Worm (Caenorhabditis elegans) whole organism, mixed stage, embryonic: ENCODE measurements around the gene rsp-7.

Experiments
- M03D4.4 ChIP-seq: sonication (generic microtip); optimal IDR thresholded peaks from 2 replicates; lab custom pipeline; 2017; ENCODE audit warnings: mild to moderate bottlenecking, missing genetic modification characterization, missing compliant biosample characterization
- blmp-1 ChIP-seq: fragments of 150-350 bp; optimal IDR thresholded peaks from 2 replicates; lab custom pipeline; 2014; ENCODE audit warnings: missing biosample characterization, missing genetic modification characterization
- ceh-39 ChIP-seq: fragments of 150-350 bp; optimal IDR thresholded peaks from 2 replicates; lab custom pipeline; 2014; ENCODE audit warnings: missing biosample characterization, missing genetic modification characterization
- ceh-43 ChIP-seq: fragments of 200-800 bp; sonication (Bioruptor generic); optimal IDR thresholded peaks from 2 replicates; lab custom pipeline; 2018; ENCODE audit warnings: mild to moderate bottlenecking, missing genetic modification characterization, moderate library complexity, missing compliant biosample characterization
- ces-1 ChIP-seq: fragments of 150-350 bp; optimal IDR thresholded peaks from 2 replicates; lab custom pipeline; 2014; ENCODE audit warnings: missing biosample characterization, missing genetic modification reagents, missing genetic modification characterization
- cnd-1 ChIP-seq: fragments of 200-800 bp; sonication (Bioruptor generic); optimal IDR thresholded peaks from 2 replicates; lab custom pipeline; 2018; ENCODE audit warnings: mild to moderate bottlenecking, missing genetic modification characterization, missing compliant biosample characterization
- drap-1 ChIP-seq: fragments of 200-800 bp; sonication (Bioruptor generic); optimal IDR thresholded peaks from 3 replicates; lab custom pipeline; 2018; ENCODE audit warnings: mild to moderate bottlenecking, missing genetic modification characterization, missing compliant biosample characterization
- elt-1 ChIP-seq: sonication (generic microtip); optimal IDR thresholded peaks from 2 replicates; lab custom pipeline; 2017; ENCODE audit warnings: missing genetic modification characterization, mild to moderate bottlenecking, missing compliant biosample characterization, antibody characterized with exemption, moderate library complexity, borderline replicate concordance; ENCODE audit not compliant: insufficient read depth
- elt-3 ChIP-seq: fragments of 150-350 bp; optimal IDR thresholded peaks from 2 replicates; lab custom pipeline; 2014; ENCODE audit warnings: missing biosample characterization, missing genetic modification characterization
- flh-1 ChIP-seq: fragments of 200-800 bp; sonication (Bioruptor generic); optimal IDR thresholded peaks from 2 replicates; lab custom pipeline; 2018; ENCODE audit warnings: mild to moderate bottlenecking, missing genetic modification characterization, moderate library complexity, missing compliant biosample characterization
- ham-2 ChIP-seq: fragments of 200-800 bp; sonication (Bioruptor generic); optimal IDR thresholded peaks from 2 replicates; lab custom pipeline; 2018; ENCODE audit warnings: mild to moderate bottlenecking, missing genetic modification characterization, missing compliant biosample characterization
- hlh-1 ChIP-seq: fragments of 150-350 bp; optimal IDR thresholded peaks from 2 replicates; lab custom pipeline; 2014; ENCODE audit warnings: missing biosample characterization, missing genetic modification reagents, missing genetic modification characterization
- lin-13 ChIP-seq: fragments of 150-350 bp; optimal IDR thresholded peaks from 2 replicates; lab custom pipeline; 2014; ENCODE audit warnings: missing biosample characterization, missing genetic modification characterization
- lin-32 ChIP-seq: fragments of 200-800 bp; sonication (Bioruptor generic); optimal IDR thresholded peaks from 2 replicates; lab custom pipeline; 2018; ENCODE audit warnings: mild to moderate bottlenecking, missing genetic modification characterization, missing compliant biosample characterization
- lsy-2 ChIP-seq: fragments of 150-350 bp; optimal IDR thresholded peaks from 2 replicates; lab custom pipeline; 2014; ENCODE audit warnings: missing biosample characterization, missing genetic modification characterization
- mab-5 ChIP-seq: fragments of 150-350 bp; optimal IDR thresholded peaks from 2 replicates; lab custom pipeline; 2014; ENCODE audit warnings: missing biosample characterization, missing genetic modification characterization
- mep-1 ChIP-seq: fragments of 150-350 bp; optimal IDR thresholded peaks from 2 replicates; lab custom pipeline; 2017; ENCODE audit warnings: missing biosample characterization, missing genetic modification reagents, missing genetic modification characterization, inconsistent platforms
- mls-2 ChIP-seq: sonication (generic microtip); optimal IDR thresholded peaks from 2 replicates; lab custom pipeline; 2016; ENCODE audit warnings: mild to moderate bottlenecking, missing genetic modification characterization, moderate library complexity, missing compliant biosample characterization
- nhr-2 ChIP-seq: fragments of 150-350 bp; optimal IDR thresholded peaks from 2 replicates; lab custom pipeline; 2014; ENCODE audit warnings: missing biosample characterization, missing genetic modification characterization
- nhr-237 ChIP-seq: fragments of 150-350 bp; optimal IDR thresholded peaks from 2 replicates; lab custom pipeline; 2014; ENCODE audit warnings: missing biosample characterization, missing genetic modification characterization
- nhr-28 ChIP-seq: fragments of 150-350 bp; optimal IDR thresholded peaks from 2 replicates; lab custom pipeline; 2014; ENCODE audit warnings: missing biosample characterization, missing genetic modification characterization
- nhr-76 ChIP-seq: sonication (generic microtip); optimal IDR thresholded peaks from 2 replicates; lab custom pipeline; 2017; ENCODE audit warnings: missing biosample characterization, missing genetic modification characterization
- pha-4 ChIP-seq: fragments of 150-350 bp; optimal IDR thresholded peaks from 2 replicates; lab custom pipeline; 2018; ENCODE audit warnings: missing biosample characterization, missing genetic modification reagents, missing genetic modification characterization
- sem-2 ChIP-seq: fragments of 200-800 bp; sonication (Bioruptor generic); optimal IDR thresholded peaks from 2 replicates; lab custom pipeline; 2018; ENCODE audit warnings: mild to moderate bottlenecking, missing genetic modification characterization, missing compliant biosample characterization
- snpc-4 ChIP-seq: fragments of 150-350 bp; optimal IDR thresholded peaks from 2 replicates; lab custom pipeline; 2014; ENCODE audit warnings: missing biosample characterization, missing genetic modification characterization
- sptf-1 ChIP-seq: sonication (generic microtip); optimal IDR thresholded peaks from 2 replicates; lab custom pipeline; 2017; ENCODE audit warnings: mild to moderate bottlenecking, missing genetic modification characterization, moderate library complexity, missing compliant biosample characterization
- tbx-8 ChIP-seq: fragments of 200-800 bp; sonication (Bioruptor generic); optimal IDR thresholded peaks from 2 replicates; lab custom pipeline; 2018; ENCODE audit warnings: mild to moderate bottlenecking, missing genetic modification characterization, moderate library complexity, missing compliant biosample characterization
- unc-120 ChIP-seq: sonication (generic microtip); optimal IDR thresholded peaks from 2 replicates; lab custom pipeline; 2017; ENCODE audit warnings: missing genetic modification characterization, missing compliant biosample characterization; ENCODE audit not compliant: poor library complexity, severe bottlenecking
- unc-39 ChIP-seq: fragments of 150-350 bp; optimal IDR thresholded peaks from 2 replicates; lab custom pipeline; 2014; ENCODE audit warnings: missing biosample characterization, missing genetic modification characterization
- unc-62 ChIP-seq: fragments of 150-350 bp; optimal IDR thresholded peaks from 2 replicates; lab custom pipeline; 2014; ENCODE audit warnings: missing biosample characterization, missing genetic modification reagents, missing genetic modification characterization
- zip-8 ChIP-seq: fragments of 150-350 bp; optimal IDR thresholded peaks from 2 replicates; lab custom pipeline; 2014; ENCODE audit warnings: missing biosample characterization, missing genetic modification characterization
- ztf-11 ChIP-seq: fragments of 150-350 bp; optimal IDR thresholded peaks from 2 replicates; lab custom pipeline; 2014; ENCODE audit warnings: missing biosample characterization, missing genetic modification characterization

Gene rsp-7

DNA sequence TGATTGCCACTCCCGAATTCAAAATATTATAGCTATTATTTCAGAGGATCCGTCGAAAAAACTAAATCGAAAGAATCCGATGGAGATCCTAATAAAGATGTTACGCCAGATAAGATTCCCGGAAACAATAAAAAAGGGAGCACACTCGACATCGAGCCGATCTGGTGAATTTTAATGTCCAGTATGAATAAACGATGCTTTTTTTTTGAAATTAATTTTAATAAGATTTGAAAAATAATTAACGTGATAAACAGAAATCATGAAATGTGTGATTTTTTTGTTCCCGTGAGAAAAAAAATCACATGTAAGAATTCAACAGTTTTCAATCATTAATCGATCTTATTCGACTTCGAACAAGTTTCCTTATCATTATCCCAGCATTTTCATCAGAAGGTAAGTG, 19.9 kb upstream of the rsp-7 start, which contains the start of gene M28.9:
Gene M28.9 (plus strand): TSS at position 301 of the 400 bp plus-strand sequence.
- TF ChIP-seq drap-1 (GFP tag; lab: Kevin White, UChicago) (no peak), ceh-39 (tag; lab: Kevin White, UChicago) (no peak), unc-120 (no peak), snpc-4 (no peak), ces-1 (GFP tag; lab: Kevin White, UChicago) (no peak), elt-3 (tag; lab: Kevin White, UChicago) (no peak)

DNA sequence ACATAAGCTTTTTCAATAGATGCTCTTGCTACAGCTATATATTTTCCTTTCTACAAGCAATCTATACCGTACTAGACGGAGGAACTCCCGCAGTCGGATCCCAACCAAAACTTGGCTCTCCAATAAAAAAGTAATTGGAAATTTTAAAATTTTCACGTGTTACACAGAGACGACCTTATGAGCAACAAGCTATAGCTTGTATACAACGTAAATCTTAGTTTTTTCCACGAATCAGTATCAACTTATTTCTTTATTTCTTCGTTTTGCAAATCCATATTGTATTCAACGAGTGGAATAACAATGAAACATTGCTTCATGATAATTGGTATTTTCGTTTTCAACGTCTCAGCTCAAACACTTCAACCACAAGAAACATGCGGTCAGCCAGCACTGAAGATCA, 15.6 kb upstream of the rsp-7 start, which contains the start of gene M28.4:
Gene M28.4 (plus strand): TSS at position 301 of the 400 bp plus-strand sequence.
- no peak for TF ChIP-seq nhr-2 (tag; lab: Kevin White, UChicago)
- no peak for TF ChIP-seq nhr-28 (tag; lab: Kevin White, UChicago)
- TF ChIP-seq ceh-39 (tag; lab: Kevin White, UChicago), result no peak
- no peak for TF ChIP-seq drap-1 (GFP tag; lab: Kevin White, UChicago)
- no peak for TF ChIP-seq ceh-43 (GFP tag; lab: Kevin White, UChicago)
- TF ChIP-seq unc-120, result no peak
- TF ChIP-seq zip-8 (tag; lab: Kevin White, UChicago), result no peak
- no peak for TF ChIP-seq unc-39
- TF ChIP-seq nhr-237 (tag; lab: Kevin White, UChicago), result no peak
- TF ChIP-seq sptf-1 (tag; lab: Kevin White, UChicago), result no peak
- no peak for TF ChIP-seq tbx-8 (GFP tag; lab: Kevin White, UChicago)
- TF ChIP-seq pha-4 (tag; lab: Kevin White, UChicago), result no peak
- no peak for TF ChIP-seq cnd-1 (tag; lab: Kevin White, UChicago)
- TF ChIP-seq sem-2 (GFP tag; lab: Kevin White, UChicago), result no peak
- no peak for TF ChIP-seq blmp-1 (tag; lab: Kevin White, UChicago)
- no peak for TF ChIP-seq lin-32
- TF ChIP-seq, all 35 proteins: peak for 0

DNA sequence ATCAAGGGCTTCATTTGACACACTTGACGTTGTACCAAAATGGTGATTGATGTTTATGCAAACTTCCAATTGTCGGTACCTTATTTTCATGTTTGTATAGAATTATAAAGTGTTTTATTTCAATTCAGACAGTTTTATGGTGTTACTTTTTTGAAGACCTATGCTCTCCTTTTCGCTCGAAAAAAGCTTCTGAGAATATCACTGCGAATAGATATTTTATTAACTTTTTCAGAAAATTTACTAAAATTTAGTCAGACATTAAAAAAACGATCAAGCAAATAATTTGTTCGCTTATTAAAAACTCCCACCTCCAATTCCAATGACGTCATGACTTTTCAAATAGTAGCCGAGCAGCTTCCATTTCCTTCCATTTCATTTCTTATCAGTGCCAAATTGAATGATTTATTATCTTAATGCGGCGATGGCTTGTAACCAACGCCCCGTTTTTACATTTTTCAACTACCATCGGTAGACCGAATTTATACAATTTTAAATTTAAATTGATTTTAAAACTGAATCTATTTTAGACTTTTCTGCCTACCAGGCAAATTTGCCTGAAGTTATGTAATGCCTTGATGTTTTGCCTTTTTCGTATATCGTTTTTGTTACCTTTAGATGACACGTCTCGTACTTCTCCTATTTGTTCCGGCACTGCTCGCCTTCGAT, 12.0 kb upstream of the rsp-7 start, which contains the start of gene M28.10:
Gene M28.10 (plus strand): TSS at position 616 of the 666 bp plus-strand sequence.
- TF ChIP-seq ceh-43 (GFP tag; lab: Kevin White, UChicago) (no peak), elt-3 (tag; lab: Kevin White, UChicago) (no peak), mls-2 (tag; lab: Kevin White, UChicago) (no peak), snpc-4 (no peak), lsy-2 (tag; lab: Kevin White, UChicago) (no peak), unc-120 (no peak), sem-2 (GFP tag; lab: Kevin White, UChicago) (no peak), drap-1 (GFP tag; lab: Kevin White, UChicago) (no peak), ztf-11 (tag; lab: Kevin White, UChicago) (no peak), tbx-8 (GFP tag; lab: Kevin White, UChicago) (no peak), lin-13 (no peak), cnd-1 (tag; lab: Kevin White, UChicago) (no peak), elt-1 (no peak), nhr-237 (tag; lab: Kevin White, UChicago) (no peak), unc-62 (GFP tag; lab: Kevin White, UChicago) (no peak), mab-5 (tag; lab: Kevin White, UChicago) (no peak)

DNA sequence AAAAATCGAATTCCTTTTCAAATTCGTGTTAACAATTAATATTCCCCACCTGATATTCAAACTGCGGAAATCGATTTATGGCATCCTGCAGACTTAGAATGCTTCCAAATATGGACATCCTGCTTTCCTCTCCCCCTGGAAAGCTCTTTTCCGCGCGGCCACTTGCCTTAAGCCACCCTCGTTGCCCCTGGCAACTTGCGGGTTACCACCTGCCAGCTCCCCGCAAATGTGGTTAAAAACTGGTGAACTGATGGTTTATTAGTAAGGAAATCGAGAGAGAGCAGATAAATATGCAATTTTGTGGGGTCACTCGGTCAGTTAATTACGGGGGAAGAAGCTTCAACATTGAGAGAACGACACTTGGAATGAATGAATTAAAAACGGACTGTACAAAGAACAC, 6.9 kb upstream of the rsp-7 start, which contains the start of gene nphp-1:
Gene nphp-1 (minus strand): TSS at position 145 of the 400 bp plus-strand sequence.
- TF ChIP-seq lin-13 (no peak), unc-62 (GFP tag; lab: Kevin White, UChicago) (no peak), lin-32 (peak; percentile 40), unc-120 (peak; percentile 12), ces-1 (GFP tag; lab: Kevin White, UChicago) (no peak), nhr-2 (tag; lab: Kevin White, UChicago) (no peak), ham-2 (GFP tag; lab: Kevin White, UChicago) (no peak), hlh-1 (tag; lab: Kevin White, UChicago) (no peak)

DNA sequence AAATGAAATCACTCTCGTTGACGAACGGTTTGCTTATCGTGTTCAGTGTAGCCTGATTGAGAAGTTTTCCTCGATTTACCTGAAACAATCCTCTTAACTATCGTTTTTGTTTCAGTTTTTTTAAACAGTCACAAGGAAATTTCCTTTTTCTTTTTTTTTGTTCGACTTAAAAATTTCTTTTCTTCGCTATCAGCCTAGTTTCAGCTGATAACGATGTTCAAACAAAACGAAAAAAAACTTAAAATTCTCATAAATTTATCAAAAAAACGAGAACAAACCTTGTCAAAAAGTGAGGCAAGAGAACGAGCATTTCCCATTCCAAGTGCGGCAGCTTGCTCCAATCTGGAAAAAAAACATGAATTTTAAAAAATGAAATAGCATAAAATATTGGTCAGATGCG, 5.4 kb upstream of the rsp-7 start:
- TF ChIP-seq snpc-4 (no peak), nhr-237 (tag; lab: Kevin White, UChicago) (no peak), unc-39 (no peak), M03D4.4 (no peak), lin-13 (no peak), nhr-76 (tag; lab: Kevin White, UChicago) (no peak), mep-1 (no peak), flh-1 (no peak)
